Fruit fly (Drosophila melanogaster): ENCODE data around the gene CG10514.

dm6 chr3R:25299507-25299964, 19.9 kb upstream of the CG10514 start, which contains the start of gene CG31288:
- TF ChIP-seq psq (optimal IDR thresholded peaks at IDR 0.05) (no peak), Sin3A (optimal IDR thresholded peaks at IDR 0.05) (no peak), h (optimal IDR thresholded peaks at IDR 0.05) (no peak), Myc (optimal IDR thresholded peaks at IDR 0.05) (no peak)
